Fruit fly (Drosophila melanogaster) whole organism, embryonic: Measurements from ENCODE around the gene Edg78E.
A peak's percentile ranks its signal among the peaks of the same experiment; 100 is the strongest.

Experiments used
- Awh ChIP-seq: fragments of 200-800 bp; sonication (Bioruptor generic); IDR thresholded peaks from 2 replicates; pipeline ENCODE4, ENCODE4 v1.3.6; 2022; ENCODE audit warnings: missing biosample characterization, missing genetic modification characterization
- BtbVII ChIP-seq: fragments of 200-800 bp; sonication (Bioruptor generic); optimal IDR thresholded peaks from 3 replicates; lab custom pipeline; 2017; ENCODE audit warnings: missing biosample characterization, mild to moderate bottlenecking, missing genetic modification characterization
- CG10543 ChIP-seq: fragments of 200-800 bp; sonication (Bioruptor generic); optimal IDR thresholded peaks from 3 replicates; lab custom pipeline; 2017; ENCODE audit warnings: missing biosample characterization, mild to moderate bottlenecking, missing genetic modification characterization, moderate library complexity
- CG12236 ChIP-seq: fragments of 200-800 bp; sonication (Bioruptor generic); optimal IDR thresholded peaks from 2 replicates; lab custom pipeline; 2016; ENCODE audit warnings: missing biosample characterization, missing genetic modification characterization
- CG12299 ChIP-seq: fragments of 200-800 bp; sonication (Bioruptor generic); optimal IDR thresholded peaks from 2 replicates; lab custom pipeline; 2018; ENCODE audit warnings: missing biosample characterization, mild to moderate bottlenecking, missing genetic modification characterization
- CG1233 ChIP-seq: fragments of 200-800 bp; sonication (Bioruptor generic); optimal IDR thresholded peaks from 4 replicates; lab custom pipeline; 2018; ENCODE audit warnings: missing biosample characterization, mild to moderate bottlenecking, missing genetic modification characterization
- CG14050 ChIP-seq: fragments of 200-800 bp; sonication (Bioruptor generic); IDR thresholded peaks from 3 replicates; pipeline ENCODE4 v1.3.6; 2022; ENCODE audit warnings: missing biosample characterization, missing genetic modification characterization
- CG14667 ChIP-seq: fragments of 200-800 bp; sonication (Bioruptor generic); IDR thresholded peaks from 2 replicates; pipeline ENCODE4 v1.3.6; 2022; ENCODE audit warnings: missing biosample characterization, missing genetic modification characterization
- CG14860 ChIP-seq: fragments of 200-800 bp; sonication (Bioruptor generic); IDR thresholded peaks from 3 replicates; pipeline ENCODE4 v1.3.6; 2022; ENCODE audit warnings: missing biosample characterization, missing genetic modification characterization; ENCODE audit not compliant: partially characterized antibody
- CG15011 ChIP-seq: fragments of 200-800 bp; sonication (Bioruptor generic); optimal IDR thresholded peaks from 3 replicates; lab custom pipeline; 2018; ENCODE audit warnings: missing biosample characterization, mild to moderate bottlenecking, missing genetic modification characterization
- CG17328 ChIP-seq: fragments of 200-800 bp; sonication (Bioruptor generic); IDR thresholded peaks from 2 replicates; pipeline ENCODE4 v1.3.6; 2022; ENCODE audit warnings: missing biosample characterization, missing genetic modification characterization
- CG17912 ChIP-seq: fragments of 200-800 bp; sonication (Bioruptor generic); optimal IDR thresholded peaks from 2 replicates; lab custom pipeline; 2018; ENCODE audit warnings: missing biosample characterization, mild to moderate bottlenecking, missing genetic modification characterization
- CG2889 ChIP-seq: fragments of 200-800 bp; sonication (Bioruptor generic); IDR thresholded peaks from 3 replicates; pipeline ENCODE4 v1.3.6; 2022; ENCODE audit warnings: missing biosample characterization, missing genetic modification characterization
- CG30020 ChIP-seq: fragments of 200-800 bp; optimal IDR thresholded peaks from 2 replicates; lab custom pipeline; 2019; ENCODE audit warnings: missing biosample characterization, mild to moderate bottlenecking, missing genetic modification characterization, moderate library complexity
- CG32532 ChIP-seq: fragments of 200-800 bp; sonication (Bioruptor generic); IDR thresholded peaks from 2 replicates; pipeline ENCODE4 v1.3.6; 2022; ENCODE audit warnings: missing biosample characterization, missing genetic modification characterization
- CG3995 ChIP-seq: fragments of 200-800 bp; sonication (Bioruptor generic); optimal IDR thresholded peaks from 3 replicates; lab custom pipeline; 2016; ENCODE audit warnings: missing biosample characterization, missing genetic modification characterization
- CG7928 ChIP-seq: fragments of 200-800 bp; sonication (Bioruptor generic); optimal IDR thresholded peaks from 2 replicates; lab custom pipeline; 2017; ENCODE audit warnings: missing biosample characterization, mild to moderate bottlenecking, missing genetic modification characterization
- CG8089 ChIP-seq: fragments of 200-800 bp; sonication (Bioruptor generic); optimal IDR thresholded peaks from 3 replicates; lab custom pipeline; 2016; ENCODE audit warnings: missing biosample characterization, missing genetic modification characterization
- Chrac-16 ChIP-seq: fragments of 200-800 bp; sonication (Bioruptor generic); optimal IDR thresholded peaks from 3 replicates; lab custom pipeline; 2016; ENCODE audit warnings: missing biosample characterization, missing genetic modification characterization
- Dbx ChIP-seq: fragments of 200-800 bp; sonication (Bioruptor generic); IDR thresholded peaks from 3 replicates; pipeline ENCODE4 v1.3.6; 2022; ENCODE audit warnings: missing biosample characterization, missing genetic modification characterization
- ERR ChIP-seq: fragments of 200-800 bp; sonication (Bioruptor generic); optimal IDR thresholded peaks from 2 replicates; lab custom pipeline; 2016; ENCODE audit warnings: missing biosample characterization, missing genetic modification characterization
- HLH54F ChIP-seq: fragments of 200-800 bp; sonication (Bioruptor generic); optimal IDR thresholded peaks from 3 replicates; lab custom pipeline; 2016; ENCODE audit warnings: missing biosample characterization, missing genetic modification characterization
- Hmr ChIP-seq: fragments of 200-800 bp; sonication (Bioruptor generic); optimal IDR thresholded peaks from 3 replicates; lab custom pipeline; 2017; ENCODE audit warnings: mild to moderate bottlenecking, missing biosample characterization, missing genetic modification reagents, missing genetic modification characterization
- Hmx ChIP-seq: fragments of 200-800 bp; sonication (Bioruptor generic); optimal IDR thresholded peaks from 2 replicates; lab custom pipeline; 2016; ENCODE audit warnings: missing biosample characterization, missing genetic modification characterization
- Jarid2 ChIP-seq: fragments of 200-800 bp; sonication (Bioruptor generic); optimal IDR thresholded peaks from 3 replicates; lab custom pipeline; 2017; ENCODE audit warnings: mild to moderate bottlenecking, missing biosample characterization, missing genetic modification reagents, missing genetic modification characterization
- MBD-R2 ChIP-seq: fragments of 200-800 bp; sonication (Bioruptor generic); IDR thresholded peaks from 2 replicates; pipeline ENCODE4 v1.3.6; 2022; ENCODE audit warnings: missing biosample characterization, missing genetic modification characterization
- Med ChIP-seq: fragments of 200-800 bp; sonication (Bioruptor generic); peaks from one replicate; lab custom pipeline; 2016; ENCODE audit warnings: missing biosample characterization, missing genetic modification characterization, mild to moderate bottlenecking, inconsistent platforms, moderate library complexity
- Mes4 ChIP-seq: fragments of 200-800 bp; sonication (Bioruptor generic); optimal IDR thresholded peaks from 2 replicates; lab custom pipeline; 2016; ENCODE audit warnings: missing biosample characterization, missing genetic modification characterization
- Optix ChIP-seq: fragments of 200-800 bp; sonication (Bioruptor generic); IDR thresholded peaks from 3 replicates; pipeline ENCODE4 v1.3.6; 2022; ENCODE audit warnings: missing biosample characterization, missing genetic modification characterization
- Pdp1 ChIP-seq, 2 experiments: fragments of 200-800 bp; sonication (Bioruptor generic); optimal IDR thresholded peaks; 3 replicates each; lab custom pipeline; 2016; ENCODE audit warnings: missing biosample characterization in 2 of 2, missing genetic modification characterization in 2 of 2, mild to moderate bottlenecking in 1 of 2, moderate library complexity in 1 of 2
- Ravus ChIP-seq: fragments of 200-800 bp; sonication (Bioruptor generic); IDR thresholded peaks from 2 replicates; pipeline ENCODE4 v1.3.6; 2022; ENCODE audit warnings: missing biosample characterization, missing genetic modification characterization
- Side ChIP-seq: fragments of 200-800 bp; sonication (Bioruptor generic); optimal IDR thresholded peaks from 2 replicates; lab custom pipeline; 2016; ENCODE audit warnings: missing biosample characterization, missing genetic modification characterization
- Trl ChIP-seq, 3 experiments: fragments of >200 bp in 2 of 3; fragments of 200-800 bp in 1 of 3; sonication (Bioruptor generic) in 1 of 3; optimal IDR thresholded peaks; 2 replicates in 1 of 3; 3 replicates in 2 of 3; lab custom pipeline; 2016 to 2017; ENCODE audit warnings: missing biosample characterization in 1 of 3, missing genetic modification characterization in 1 of 3
- ab ChIP-seq: fragments of 200-800 bp; sonication (Bioruptor generic); optimal IDR thresholded peaks from 2 replicates; lab custom pipeline; 2016; ENCODE audit warnings: missing biosample characterization, missing genetic modification characterization
- bab2 ChIP-seq: fragments of 200-800 bp; sonication (Bioruptor generic); optimal IDR thresholded peaks from 2 replicates; lab custom pipeline; 2016; ENCODE audit warnings: missing biosample characterization, missing genetic modification characterization
- chinmo ChIP-seq: fragments of 200-800 bp; sonication (Bioruptor generic); IDR thresholded peaks from 4 replicates; pipeline ENCODE4 v1.3.6; 2022; ENCODE audit warnings: missing biosample characterization, missing genetic modification characterization; ENCODE audit not compliant: partially characterized antibody
- dm ChIP-seq: fragments of 200-800 bp; sonication (Bioruptor generic); optimal IDR thresholded peaks from 3 replicates; lab custom pipeline; 2016; ENCODE audit warnings: missing biosample characterization, missing genetic modification characterization
- dmrt11E ChIP-seq: fragments of 200-800 bp; sonication (Bioruptor generic); optimal IDR thresholded peaks from 3 replicates; lab custom pipeline; 2018; ENCODE audit warnings: missing biosample characterization, mild to moderate bottlenecking, missing genetic modification characterization, moderate library complexity
- gro ChIP-seq: fragments of 200-800 bp; sonication (Bioruptor generic); optimal IDR thresholded peaks from 2 replicates; lab custom pipeline; 2016; ENCODE audit warnings: missing biosample characterization, missing genetic modification characterization
- gsb ChIP-seq: fragments of 200-800 bp; sonication (Bioruptor generic); IDR thresholded peaks from 2 replicates; pipeline ENCODE4 v1.3.6; 2022; ENCODE audit warnings: missing biosample characterization, missing genetic modification characterization
- hbn ChIP-seq: fragments of 200-800 bp; sonication (Bioruptor generic); IDR thresholded peaks from 2 replicates; pipeline ENCODE4 v1.3.6; 2022; ENCODE audit warnings: missing biosample characterization, missing genetic modification characterization; ENCODE audit not compliant: partially characterized antibody
- ind ChIP-seq: fragments of 200-800 bp; sonication (Bioruptor generic); optimal IDR thresholded peaks from 3 replicates; lab custom pipeline; 2016; ENCODE audit warnings: missing biosample characterization, missing genetic modification characterization
- insv ChIP-seq, 2 experiments: fragments of 200-800 bp; sonication (Bioruptor generic); optimal IDR thresholded peaks; 3 replicates each; lab custom pipeline; 2016 to 2018; ENCODE audit warnings: missing biosample characterization in 2 of 2, missing genetic modification characterization in 2 of 2
- kni ChIP-seq: fragments of 200-800 bp; sonication (Bioruptor generic); optimal IDR thresholded peaks from 3 replicates; lab custom pipeline; 2017; ENCODE audit warnings: mild to moderate bottlenecking, missing biosample characterization, missing genetic modification reagents, missing genetic modification characterization
- oc ChIP-seq: fragments of 200-800 bp; sonication (Bioruptor generic); optimal IDR thresholded peaks from 2 replicates; lab custom pipeline; 2018; ENCODE audit warnings: missing biosample characterization, mild to moderate bottlenecking, missing genetic modification characterization, moderate library complexity
- rib ChIP-seq: fragments of 200-800 bp; sonication (Bioruptor generic); IDR thresholded peaks from 2 replicates; pipeline ENCODE4 v1.3.6; 2022; ENCODE audit warnings: missing biosample characterization, missing genetic modification characterization
- tna ChIP-seq: fragments of 200-800 bp; sonication (Bioruptor generic); IDR thresholded peaks from 2 replicates; pipeline ENCODE4 v1.3.6; 2022; ENCODE audit warnings: missing biosample characterization, missing genetic modification characterization; ENCODE audit not compliant: partially characterized antibody
- wdn ChIP-seq: fragments of 200-800 bp; sonication (Bioruptor generic); IDR thresholded peaks from 2 replicates; pipeline ENCODE4 v1.3.6; 2022; ENCODE audit warnings: missing biosample characterization, missing genetic modification characterization

The Edg78E gene

dm6 chr3L:21276296-21277257 lies 21.0 kb downstream of the Edg78E start (continued):
- TF ChIP-seq Mes4 (GFP tag; lab: Kevin White, UChicago), result no peak
- peak; percentile 69 for TF ChIP-seq Med
- no peak for TF ChIP-seq gsb (GFP tag; lab: Robert Waterston, UW)
- TF ChIP-seq BtbVII (GFP tag; lab: Kevin White, UChicago), result peak; percentile 66
- TF ChIP-seq CG8089, result peak; percentile 18
- peak; percentile 44 for TF ChIP-seq ind
- TF ChIP-seq CG14050 (GFP tag; lab: Robert Waterston, UW), result no peak
- TF ChIP-seq Chrac-16 (GFP tag; lab: Kevin White, UChicago), result peak; percentile 52
- TF ChIP-seq kni, result peak; percentile 88
- TF ChIP-seq bab2, result peak; percentile 43
- no peak for TF ChIP-seq tna
- TF ChIP-seq Trl (optimal IDR thresholded peaks at IDR 0.05; lab: Kevin White, UChicago), result peak; percentile 50 to 51
- TF ChIP-seq Trl (GFP tag; optimal IDR thresholded peaks at IDR 0.05; lab: Kevin White, UChicago), result peak; percentile 68
- 0 out of 2 replicates have a peak, but pooled peaks have one; percentile 25 for TF ChIP-seq CG14667 (GFP tag; lab: Robert Waterston, UW)
- no peak for TF ChIP-seq MBD-R2 (GFP tag; lab: Robert Waterston, UW)
- no peak for TF ChIP-seq CG12299
- no peak for TF ChIP-seq hbn (GFP tag; lab: Robert Waterston, UW)
- peak; percentile 42 for TF ChIP-seq CG10543 (GFP tag; lab: Kevin White, UChicago)
- no peak for TF ChIP-seq rib (GFP tag; lab: Robert Waterston, UW)
- TF ChIP-seq CG32532 (GFP tag; lab: Robert Waterston, UW), result peak; percentile 41; the same call in 1 of the 2 replicates
- TF ChIP-seq Hmr, result peak; percentile 55
- TF ChIP-seq gro (GFP tag; lab: Kevin White, UChicago), result peak; percentile 39
- TF ChIP-seq Hmx (GFP tag; lab: Kevin White, UChicago), result peak; percentile 69
- TF ChIP-seq Side, result peak; percentile 51
- peak; percentile 43 for TF ChIP-seq CG15011 (GFP tag; lab: Kevin White, UChicago)
- TF ChIP-seq ERR (GFP tag; lab: Kevin White, UChicago), result no peak
- TF ChIP-seq HLH54F (GFP tag; lab: Kevin White, UChicago), result peak; percentile 51
- peak; percentile 86 for TF ChIP-seq CG3995 (GFP tag; lab: Kevin White, UChicago)
- TF ChIP-seq wdn, result no peak
- 0 out of 4 replicates have a peak, but pooled peaks have one; percentile 39 for TF ChIP-seq chinmo (GFP tag; lab: Robert Waterston, UW)
- TF ChIP-seq CG7928, result peak; percentile 8
- TF ChIP-seq oc (tag; lab: Kevin White, UChicago), result peak; percentile 0
- peak; percentile 27 for TF ChIP-seq CG12236
- peak; percentile 45 for TF ChIP-seq CG1233
- no peak for TF ChIP-seq CG2889 (GFP tag; lab: Robert Waterston, UW)
- TF ChIP-seq Pdp1 (GFP tag; optimal IDR thresholded peaks at IDR 0.05; lab: Kevin White, UChicago), result peak; percentile 74 to 78
- TF ChIP-seq Jarid2 (GFP tag; lab: Kevin White, UChicago), result peak; percentile 4
- peak; percentile 4 to 31 for TF ChIP-seq insv (GFP tag; optimal IDR thresholded peaks at IDR 0.05; lab: Kevin White, UChicago)
- TF ChIP-seq CG14860 (GFP tag; lab: Robert Waterston, UW), result no peak
- TF ChIP-seq ab (GFP tag; lab: Kevin White, UChicago), result no peak
- no peak for TF ChIP-seq CG17912
- TF ChIP-seq Optix (GFP tag; lab: Robert Waterston, UW), result no peak
- no peak for TF ChIP-seq Awh (GFP tag; lab: Robert Waterston, UW)
- peak; percentile 74 for TF ChIP-seq dmrt11E (tag; lab: Kevin White, UChicago)
- TF ChIP-seq CG30020 (tag; lab: Kevin White, UChicago), result peak; percentile 21
- no peak for TF ChIP-seq Ravus
- no peak; the same call in 2 of the 3 replicates for TF ChIP-seq Dbx (GFP tag; lab: Robert Waterston, UW)
- TF ChIP-seq dm (GFP tag; lab: Kevin White, UChicago), result no peak
- no peak for TF ChIP-seq CG17328
